Worm (Caenorhabditis elegans) whole organism, mixed stage, embryonic: ENCODE measurements around the gene F38B6.7.

Experiments used
- blmp-1 ChIP-seq: fragments of 150-350 bp; optimal IDR thresholded peaks from 2 replicates; lab custom pipeline; 2014; ENCODE audit warnings: missing biosample characterization, missing genetic modification characterization
- ceh-43 ChIP-seq: fragments of 200-800 bp; sonication (Bioruptor generic); optimal IDR thresholded peaks from 2 replicates; lab custom pipeline; 2018; ENCODE audit warnings: mild to moderate bottlenecking, missing genetic modification characterization, moderate library complexity, missing compliant biosample characterization
- elt-3 ChIP-seq: fragments of 150-350 bp; optimal IDR thresholded peaks from 2 replicates; lab custom pipeline; 2014; ENCODE audit warnings: missing biosample characterization, missing genetic modification characterization
- ham-2 ChIP-seq: fragments of 200-800 bp; sonication (Bioruptor generic); optimal IDR thresholded peaks from 2 replicates; lab custom pipeline; 2018; ENCODE audit warnings: mild to moderate bottlenecking, missing genetic modification characterization, missing compliant biosample characterization
- lin-13 ChIP-seq: fragments of 150-350 bp; optimal IDR thresholded peaks from 2 replicates; lab custom pipeline; 2014; ENCODE audit warnings: missing biosample characterization, missing genetic modification characterization
- nhr-12 ChIP-seq: fragments of 150-350 bp; optimal IDR thresholded peaks from 2 replicates; lab custom pipeline; 2014; ENCODE audit warnings: missing biosample characterization, missing genetic modification characterization
- nhr-237 ChIP-seq: fragments of 150-350 bp; optimal IDR thresholded peaks from 2 replicates; lab custom pipeline; 2014; ENCODE audit warnings: missing biosample characterization, missing genetic modification characterization
- snpc-4 ChIP-seq: fragments of 150-350 bp; optimal IDR thresholded peaks from 2 replicates; lab custom pipeline; 2014; ENCODE audit warnings: missing biosample characterization, missing genetic modification characterization
- sptf-1 ChIP-seq: sonication (generic microtip); optimal IDR thresholded peaks from 2 replicates; lab custom pipeline; 2017; ENCODE audit warnings: mild to moderate bottlenecking, missing genetic modification characterization, moderate library complexity, missing compliant biosample characterization
- unc-39 ChIP-seq: fragments of 150-350 bp; optimal IDR thresholded peaks from 2 replicates; lab custom pipeline; 2014; ENCODE audit warnings: missing biosample characterization, missing genetic modification characterization
- unc-62 ChIP-seq: fragments of 150-350 bp; optimal IDR thresholded peaks from 2 replicates; lab custom pipeline; 2014; ENCODE audit warnings: missing biosample characterization, missing genetic modification reagents, missing genetic modification characterization

ce11 chrX:6740282-6740982 is 42.3 kb upstream of the F38B6.7 start:
- TF ChIP-seq ceh-43 (GFP tag; lab: Kevin White, UChicago), result no peak
- no peak for TF ChIP-seq unc-62 (GFP tag; lab: Kevin White, UChicago)
- no peak for TF ChIP-seq sptf-1 (tag; lab: Kevin White, UChicago)
- no peak for TF ChIP-seq blmp-1 (tag; lab: Kevin White, UChicago)
- no peak for TF ChIP-seq elt-3
- TF ChIP-seq unc-39, result no peak
- no peak for TF ChIP-seq snpc-4 (tag; lab: Kevin White, UChicago)
- no peak for TF ChIP-seq nhr-237
- TF ChIP-seq nhr-12 (tag; lab: Kevin White, UChicago), result no peak
- TF ChIP-seq lin-13, result no peak
- TF ChIP-seq ham-2 (GFP tag; lab: Kevin White, UChicago), result no peak
